Worm (Caenorhabditis elegans) whole organism, mixed stage, embryonic: ENCODE measurements around the gene cutl-3.

Source experiments
- M03D4.4 ChIP-seq: sonication (generic microtip); optimal IDR thresholded peaks from 2 replicates; lab custom pipeline; 2017; ENCODE audit warnings: mild to moderate bottlenecking, missing genetic modification characterization, missing compliant biosample characterization
- bed-3 ChIP-seq: fragments of 200-800 bp; sonication (Bioruptor generic); optimal IDR thresholded peaks from 3 replicates; lab custom pipeline; 2018; ENCODE audit warnings: mild to moderate bottlenecking, missing genetic modification characterization, moderate library complexity, missing compliant biosample characterization
- blmp-1 ChIP-seq: fragments of 150-350 bp; optimal IDR thresholded peaks from 2 replicates; lab custom pipeline; 2014; ENCODE audit warnings: missing biosample characterization, missing genetic modification characterization
- ceh-39 ChIP-seq: fragments of 150-350 bp; optimal IDR thresholded peaks from 2 replicates; lab custom pipeline; 2014; ENCODE audit warnings: missing biosample characterization, missing genetic modification characterization
- ceh-43 ChIP-seq: fragments of 200-800 bp; sonication (Bioruptor generic); optimal IDR thresholded peaks from 2 replicates; lab custom pipeline; 2018; ENCODE audit warnings: mild to moderate bottlenecking, missing genetic modification characterization, moderate library complexity, missing compliant biosample characterization
- ceh-83 ChIP-seq: fragments of 200-800 bp; sonication (Bioruptor generic); optimal IDR thresholded peaks from 2 replicates; lab custom pipeline; 2018; ENCODE audit warnings: mild to moderate bottlenecking, missing genetic modification characterization, missing compliant biosample characterization
- cnd-1 ChIP-seq: fragments of 200-800 bp; sonication (Bioruptor generic); optimal IDR thresholded peaks from 2 replicates; lab custom pipeline; 2018; ENCODE audit warnings: mild to moderate bottlenecking, missing genetic modification characterization, missing compliant biosample characterization
- drap-1 ChIP-seq: fragments of 200-800 bp; sonication (Bioruptor generic); optimal IDR thresholded peaks from 3 replicates; lab custom pipeline; 2018; ENCODE audit warnings: mild to moderate bottlenecking, missing genetic modification characterization, missing compliant biosample characterization
- elt-3 ChIP-seq: fragments of 150-350 bp; optimal IDR thresholded peaks from 2 replicates; lab custom pipeline; 2014; ENCODE audit warnings: missing biosample characterization, missing genetic modification characterization
- flh-1 ChIP-seq: fragments of 200-800 bp; sonication (Bioruptor generic); optimal IDR thresholded peaks from 2 replicates; lab custom pipeline; 2018; ENCODE audit warnings: mild to moderate bottlenecking, missing genetic modification characterization, moderate library complexity, missing compliant biosample characterization
- ham-2 ChIP-seq: fragments of 200-800 bp; sonication (Bioruptor generic); optimal IDR thresholded peaks from 2 replicates; lab custom pipeline; 2018; ENCODE audit warnings: mild to moderate bottlenecking, missing genetic modification characterization, missing compliant biosample characterization
- lin-13 ChIP-seq: fragments of 150-350 bp; optimal IDR thresholded peaks from 2 replicates; lab custom pipeline; 2014; ENCODE audit warnings: missing biosample characterization, missing genetic modification characterization
- lin-32 ChIP-seq: fragments of 200-800 bp; sonication (Bioruptor generic); optimal IDR thresholded peaks from 2 replicates; lab custom pipeline; 2018; ENCODE audit warnings: mild to moderate bottlenecking, missing genetic modification characterization, missing compliant biosample characterization
- lsy-2 ChIP-seq: fragments of 150-350 bp; optimal IDR thresholded peaks from 2 replicates; lab custom pipeline; 2014; ENCODE audit warnings: missing biosample characterization, missing genetic modification characterization
- mab-5 ChIP-seq: fragments of 150-350 bp; optimal IDR thresholded peaks from 2 replicates; lab custom pipeline; 2014; ENCODE audit warnings: missing biosample characterization, missing genetic modification characterization
- mep-1 ChIP-seq: fragments of 150-350 bp; optimal IDR thresholded peaks from 2 replicates; lab custom pipeline; 2017; ENCODE audit warnings: missing biosample characterization, missing genetic modification reagents, missing genetic modification characterization, inconsistent platforms
- mls-2 ChIP-seq: sonication (generic microtip); optimal IDR thresholded peaks from 2 replicates; lab custom pipeline; 2016; ENCODE audit warnings: mild to moderate bottlenecking, missing genetic modification characterization, moderate library complexity, missing compliant biosample characterization
- nhr-12 ChIP-seq: fragments of 150-350 bp; optimal IDR thresholded peaks from 2 replicates; lab custom pipeline; 2014; ENCODE audit warnings: missing biosample characterization, missing genetic modification characterization
- nhr-2 ChIP-seq: fragments of 150-350 bp; optimal IDR thresholded peaks from 2 replicates; lab custom pipeline; 2014; ENCODE audit warnings: missing biosample characterization, missing genetic modification characterization
- nhr-237 ChIP-seq: fragments of 150-350 bp; optimal IDR thresholded peaks from 2 replicates; lab custom pipeline; 2014; ENCODE audit warnings: missing biosample characterization, missing genetic modification characterization
- nhr-28 ChIP-seq: fragments of 150-350 bp; optimal IDR thresholded peaks from 2 replicates; lab custom pipeline; 2014; ENCODE audit warnings: missing biosample characterization, missing genetic modification characterization
- nhr-76 ChIP-seq: sonication (generic microtip); optimal IDR thresholded peaks from 2 replicates; lab custom pipeline; 2017; ENCODE audit warnings: missing biosample characterization, missing genetic modification characterization
- pha-4 ChIP-seq: fragments of 150-350 bp; optimal IDR thresholded peaks from 2 replicates; lab custom pipeline; 2018; ENCODE audit warnings: missing biosample characterization, missing genetic modification reagents, missing genetic modification characterization
- sem-2 ChIP-seq: fragments of 200-800 bp; sonication (Bioruptor generic); optimal IDR thresholded peaks from 2 replicates; lab custom pipeline; 2018; ENCODE audit warnings: mild to moderate bottlenecking, missing genetic modification characterization, missing compliant biosample characterization
- snpc-4 ChIP-seq: fragments of 150-350 bp; optimal IDR thresholded peaks from 2 replicates; lab custom pipeline; 2014; ENCODE audit warnings: missing biosample characterization, missing genetic modification characterization
- sptf-1 ChIP-seq: sonication (generic microtip); optimal IDR thresholded peaks from 2 replicates; lab custom pipeline; 2017; ENCODE audit warnings: mild to moderate bottlenecking, missing genetic modification characterization, moderate library complexity, missing compliant biosample characterization
- tbx-8 ChIP-seq: fragments of 200-800 bp; sonication (Bioruptor generic); optimal IDR thresholded peaks from 2 replicates; lab custom pipeline; 2018; ENCODE audit warnings: mild to moderate bottlenecking, missing genetic modification characterization, moderate library complexity, missing compliant biosample characterization
- unc-120 ChIP-seq: sonication (generic microtip); optimal IDR thresholded peaks from 2 replicates; lab custom pipeline; 2017; ENCODE audit warnings: missing genetic modification characterization, missing compliant biosample characterization; ENCODE audit not compliant: poor library complexity, severe bottlenecking
- unc-39 ChIP-seq: fragments of 150-350 bp; optimal IDR thresholded peaks from 2 replicates; lab custom pipeline; 2014; ENCODE audit warnings: missing biosample characterization, missing genetic modification characterization
- unc-62 ChIP-seq: fragments of 150-350 bp; optimal IDR thresholded peaks from 2 replicates; lab custom pipeline; 2014; ENCODE audit warnings: missing biosample characterization, missing genetic modification reagents, missing genetic modification characterization
- zip-8 ChIP-seq: fragments of 150-350 bp; optimal IDR thresholded peaks from 2 replicates; lab custom pipeline; 2014; ENCODE audit warnings: missing biosample characterization, missing genetic modification characterization
- ztf-11 ChIP-seq: fragments of 150-350 bp; optimal IDR thresholded peaks from 2 replicates; lab custom pipeline; 2014; ENCODE audit warnings: missing biosample characterization, missing genetic modification characterization

Gene cutl-3

ce11 chrX:15039696-15040212 lies 40.8 kb upstream of the cutl-3 start:
- TF ChIP-seq mab-5 (tag; lab: Kevin White, UChicago): no peak
- TF ChIP-seq cnd-1 (tag; lab: Kevin White, UChicago): no peak
- no peak for TF ChIP-seq lin-13 (tag; lab: Kevin White, UChicago)
- TF ChIP-seq blmp-1: no peak
- no peak for TF ChIP-seq unc-120 (tag; lab: Kevin White, UChicago)
- no peak for TF ChIP-seq unc-39 (tag; lab: Kevin White, UChicago)
- no peak for TF ChIP-seq sem-2 (GFP tag; lab: Kevin White, UChicago)
- no peak for TF ChIP-seq unc-62 (GFP tag; lab: Kevin White, UChicago)
- TF ChIP-seq nhr-28 (tag; lab: Kevin White, UChicago): no peak
- no peak for TF ChIP-seq nhr-76
- no peak for TF ChIP-seq nhr-237 (tag; lab: Kevin White, UChicago)
- no peak for TF ChIP-seq ham-2 (GFP tag; lab: Kevin White, UChicago)
- no peak for TF ChIP-seq mep-1
- TF ChIP-seq tbx-8 (GFP tag; lab: Kevin White, UChicago): no peak
- no peak for TF ChIP-seq bed-3
- no peak for TF ChIP-seq nhr-2
- TF ChIP-seq lsy-2: no peak
- TF ChIP-seq ceh-39 (tag; lab: Kevin White, UChicago): no peak
- no peak for TF ChIP-seq nhr-12 (tag; lab: Kevin White, UChicago)

DNA sequence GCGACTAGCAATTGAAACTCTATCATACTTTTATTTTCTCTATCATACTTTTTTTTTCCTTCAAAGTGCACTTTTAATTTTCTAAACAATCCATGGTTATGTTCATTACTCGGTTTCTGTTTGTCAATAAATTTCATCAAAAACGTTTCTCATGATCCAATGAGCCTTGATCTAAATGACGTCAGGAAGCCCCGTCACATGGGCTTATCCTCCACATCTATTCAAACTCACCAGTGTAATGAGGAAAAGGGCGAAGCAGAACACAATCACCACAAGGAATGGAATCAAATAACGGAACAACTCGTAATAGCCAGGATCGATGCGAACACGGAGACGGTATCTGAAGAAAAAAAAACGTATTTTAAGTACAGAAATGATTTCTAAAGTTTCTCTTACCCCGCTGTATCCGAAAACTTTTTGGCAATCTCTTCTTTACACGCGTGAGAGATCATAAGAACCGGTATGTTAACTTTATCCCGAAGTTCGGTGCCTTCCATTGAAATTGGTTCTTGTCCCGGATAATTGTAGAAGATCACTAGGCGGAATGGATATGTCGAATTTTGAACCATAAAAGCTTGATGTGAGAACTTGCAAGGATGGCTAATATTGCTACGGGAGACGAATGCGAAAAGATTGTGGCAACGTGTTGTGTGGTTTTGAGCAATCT lies 40.2 kb upstream of the cutl-3 start:
- TF ChIP-seq ztf-11 (tag; lab: Kevin White, UChicago) (no peak), ceh-83 (GFP tag; lab: Kevin White, UChicago) (no peak), ceh-43 (GFP tag; lab: Kevin White, UChicago) (no peak), sem-2 (GFP tag; lab: Kevin White, UChicago) (no peak), M03D4.4 (no peak), sptf-1 (no peak), nhr-2 (no peak), unc-62 (GFP tag; lab: Kevin White, UChicago) (no peak), lsy-2 (no peak)

- TF ChIP-seq nhr-76 (no peak), unc-120 (tag; lab: Kevin White, UChicago) (no peak), snpc-4 (no peak), nhr-2 (no peak), pha-4 (no peak), lsy-2 (no peak), unc-39 (tag; lab: Kevin White, UChicago) (no peak), zip-8 (tag; lab: Kevin White, UChicago) (no peak), blmp-1 (no peak), unc-62 (GFP tag; lab: Kevin White, UChicago) (no peak), sem-2 (GFP tag; lab: Kevin White, UChicago) (no peak), ham-2 (GFP tag; lab: Kevin White, UChicago) (no peak), bed-3 (no peak), lin-32 (GFP tag; lab: Kevin White, UChicago) (no peak), mls-2 (tag; lab: Kevin White, UChicago) (no peak), ceh-43 (GFP tag; lab: Kevin White, UChicago) (no peak), drap-1 (GFP tag; lab: Kevin White, UChicago) (no peak), mab-5 (tag; lab: Kevin White, UChicago) (no peak), elt-3 (no peak), sptf-1 (no peak)
- TF ChIP-seq, all 35 proteins: peak for 0
Measured at ce11 chrX:15036287-15036686, 37.3 kb upstream of the cutl-3 start.

ce11 chrX:15035748-15036147 lies 36.7 kb upstream of the cutl-3 start:
- TF ChIP-seq sem-2 (GFP tag; lab: Kevin White, UChicago) (no peak), mls-2 (tag; lab: Kevin White, UChicago) (no peak), cnd-1 (tag; lab: Kevin White, UChicago) (no peak), bed-3 (no peak), lin-13 (tag; lab: Kevin White, UChicago) (no peak), nhr-237 (tag; lab: Kevin White, UChicago) (no peak), flh-1 (no peak), mab-5 (tag; lab: Kevin White, UChicago) (no peak), nhr-28 (tag; lab: Kevin White, UChicago) (no peak), lsy-2 (no peak), snpc-4 (no peak)
- TF ChIP-seq, all 35 proteins: peak for 0
